Fruit fly (Drosophila melanogaster): ENCODE measurements around the gene CG42371.

Gene CG42371

dm6 chr2L:2192123-2192601 is 24.9 kb downstream of the CG42371 start, which contains the start of gene CG10874 (continued):
- TF ChIP-seq NFAT (GFP tag; IDR thresholded peaks at IDR 0.05) (no peak), CG33557 (GFP tag; optimal IDR thresholded peaks at IDR 0.05) (no peak), Dek (tag; optimal IDR thresholded peaks at IDR 0.05) (peak; percentile 17), Camta (GFP tag; optimal IDR thresholded peaks at IDR 0.05) (no peak), CG15011 (GFP tag; optimal IDR thresholded peaks at IDR 0.05) (no peak), CG2116 (GFP tag; optimal IDR thresholded peaks at IDR 0.05) (peak; percentile 70), scrt (GFP tag; optimal IDR thresholded peaks at IDR 0.05) (no peak), NfI (GFP tag; optimal IDR thresholded peaks at IDR 0.05) (peak; percentile 31), CG7928 (GFP tag; optimal IDR thresholded peaks at IDR 0.05) (no peak), hkb (optimal IDR thresholded peaks at IDR 0.05) (peak; percentile 58), hkb (GFP tag; IDR thresholded peaks at IDR 0.05) (no peak), cg (GFP tag; optimal IDR thresholded peaks at IDR 0.05) (no peak), D19A (tag; optimal IDR thresholded peaks at IDR 0.05) (no peak), CG7987 (GFP tag; optimal IDR thresholded peaks at IDR 0.05) (no peak), CG15601 (tag; optimal IDR thresholded peaks at IDR 0.05) (peak; percentile 8), insv (GFP tag; optimal IDR thresholded peaks at IDR 0.05) (peak in 1 of 2 experiments; percentile 6), CG10267 (tag; optimal IDR thresholded peaks at IDR 0.05) (peak; percentile 61), Med (GFP tag) (peak; percentile 74), grau (tag; optimal IDR thresholded peaks at IDR 0.05) (peak; percentile 10), p53 (GFP tag; optimal IDR thresholded peaks at IDR 0.05) (no peak), CG1647 (GFP tag; optimal IDR thresholded peaks at IDR 0.05) (no peak), CG31365 (tag; optimal IDR thresholded peaks at IDR 0.05) (no peak), gcm2 (GFP tag; optimal IDR thresholded peaks at IDR 0.05) (no peak), CG15073 (GFP tag; optimal IDR thresholded peaks at IDR 0.05) (no peak), Sin3A (optimal IDR thresholded peaks at IDR 0.05) (peak; percentile 70), CG17328 (GFP tag; IDR thresholded peaks at IDR 0.05) (no peak), CG4328 (GFP tag; optimal IDR thresholded peaks at IDR 0.05) (no peak), pan (optimal IDR thresholded peaks at IDR 0.05) (no peak), pan (GFP tag; optimal IDR thresholded peaks at IDR 0.05 in 1 of 2, IDR thresholded peaks at IDR 0.05 in 1 of 2) (no peak), CG2712 (tag; optimal IDR thresholded peaks at IDR 0.05) (peak; percentile 52), twi (tag; optimal IDR thresholded peaks at IDR 0.05) (no peak), CG3847 (GFP tag; IDR thresholded peaks at IDR 0.05) (no peak), CG9932 (GFP tag; IDR thresholded peaks at IDR 0.05) (no peak), amos (GFP tag; IDR thresholded peaks at IDR 0.05; ENCODE audit: partially characterized antibody) (no peak), CG12155 (GFP tag; optimal IDR thresholded peaks at IDR 0.05) (peak; percentile 20), Dp (GFP tag; optimal IDR thresholded peaks at IDR 0.05) (peak; percentile 99), ftz-f1 (GFP tag; optimal IDR thresholded peaks at IDR 0.05) (no peak), CG9437 (GFP tag; optimal IDR thresholded peaks at IDR 0.05) (no peak), h (optimal IDR thresholded peaks at IDR 0.05) (no peak), CG2202 (tag; optimal IDR thresholded peaks at IDR 0.05) (no peak), Poxn (GFP tag; IDR thresholded peaks at IDR 0.05) (no peak), gce (GFP tag; IDR thresholded peaks at IDR 0.05) (no peak), da (GFP tag; optimal IDR thresholded peaks at IDR 0.05) (no peak), CG4617 (GFP tag; optimal IDR thresholded peaks at IDR 0.05; ENCODE audit: borderline replicate concordance) (peak; percentile 82), ato (GFP tag; IDR thresholded peaks at IDR 0.05; ENCODE audit: partially characterized antibody) (no peak), Ravus (GFP tag; IDR thresholded peaks at IDR 0.05) (no peak), her (GFP tag; optimal IDR thresholded peaks at IDR 0.05) (peak; percentile 100), CG1792 (GFP tag; optimal IDR thresholded peaks at IDR 0.05) (no peak), gro (GFP tag; optimal IDR thresholded peaks at IDR 0.05) (peak; percentile 29), bab2 (GFP tag; optimal IDR thresholded peaks at IDR 0.05) (no peak), CG11504 (tag; optimal IDR thresholded peaks at IDR 0.05) (peak; percentile 10), repo (GFP tag; optimal IDR thresholded peaks at IDR 0.05) (no peak), maf-S (GFP tag; optimal IDR thresholded peaks at IDR 0.05) (no peak)

All from whole organism, embryonic.